Worm (Caenorhabditis elegans) whole organism, mixed stage, embryonic: ENCODE measurements around the gene srg-6.

Experiments
- bed-3 ChIP-seq: fragments of 200-800 bp; sonication (Bioruptor generic); optimal IDR thresholded peaks from 3 replicates; lab custom pipeline; 2018; ENCODE audit warnings: mild to moderate bottlenecking, missing genetic modification characterization, moderate library complexity, missing compliant biosample characterization
- ces-1 ChIP-seq: fragments of 150-350 bp; optimal IDR thresholded peaks from 2 replicates; lab custom pipeline; 2014; ENCODE audit warnings: missing biosample characterization, missing genetic modification reagents, missing genetic modification characterization
- lsy-2 ChIP-seq: fragments of 150-350 bp; optimal IDR thresholded peaks from 2 replicates; lab custom pipeline; 2014; ENCODE audit warnings: missing biosample characterization, missing genetic modification characterization
- nhr-12 ChIP-seq: fragments of 150-350 bp; optimal IDR thresholded peaks from 2 replicates; lab custom pipeline; 2014; ENCODE audit warnings: missing biosample characterization, missing genetic modification characterization
- nhr-237 ChIP-seq: fragments of 150-350 bp; optimal IDR thresholded peaks from 2 replicates; lab custom pipeline; 2014; ENCODE audit warnings: missing biosample characterization, missing genetic modification characterization
- nhr-76 ChIP-seq: sonication (generic microtip); optimal IDR thresholded peaks from 2 replicates; lab custom pipeline; 2017; ENCODE audit warnings: missing biosample characterization, missing genetic modification characterization
- pha-4 ChIP-seq: fragments of 150-350 bp; optimal IDR thresholded peaks from 2 replicates; lab custom pipeline; 2018; ENCODE audit warnings: missing biosample characterization, missing genetic modification reagents, missing genetic modification characterization
- snpc-4 ChIP-seq: fragments of 150-350 bp; optimal IDR thresholded peaks from 2 replicates; lab custom pipeline; 2014; ENCODE audit warnings: missing biosample characterization, missing genetic modification characterization
- sptf-1 ChIP-seq: sonication (generic microtip); optimal IDR thresholded peaks from 2 replicates; lab custom pipeline; 2017; ENCODE audit warnings: mild to moderate bottlenecking, missing genetic modification characterization, moderate library complexity, missing compliant biosample characterization
- unc-120 ChIP-seq: sonication (generic microtip); optimal IDR thresholded peaks from 2 replicates; lab custom pipeline; 2017; ENCODE audit warnings: missing genetic modification characterization, missing compliant biosample characterization; ENCODE audit not compliant: poor library complexity, severe bottlenecking
- unc-62 ChIP-seq: fragments of 150-350 bp; optimal IDR thresholded peaks from 2 replicates; lab custom pipeline; 2014; ENCODE audit warnings: missing biosample characterization, missing genetic modification reagents, missing genetic modification characterization

DNA sequence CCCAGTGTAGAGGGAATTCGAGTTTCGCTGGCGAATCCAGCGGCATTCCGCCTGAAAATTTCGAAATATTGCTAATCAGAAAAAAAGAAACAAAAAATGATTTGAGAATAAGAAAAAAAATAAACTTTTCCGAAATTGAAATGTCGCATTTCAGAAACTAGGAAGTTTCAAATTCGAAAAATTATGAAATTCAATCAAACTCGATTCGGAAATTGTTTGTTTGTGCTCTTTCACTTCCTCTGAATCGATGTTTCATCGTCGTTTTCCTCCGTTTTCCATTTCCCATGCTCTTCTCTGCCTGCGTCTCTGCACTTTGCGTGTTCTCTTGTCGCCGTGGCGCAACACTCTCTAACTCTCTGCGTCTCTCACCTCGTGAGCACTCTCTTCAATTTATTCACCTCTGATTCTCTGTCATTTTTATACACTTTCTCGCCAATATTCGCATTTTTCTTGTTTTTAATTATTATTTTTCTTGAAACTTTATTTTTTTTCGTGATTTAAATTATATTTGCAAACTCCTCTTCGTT lies 12.6 kb upstream of the srg-6 start, which contains the start of gene C18F10.7:
- no peak for TF ChIP-seq lsy-2 (tag; lab: Kevin White, UChicago)
- peak; percentile 48 for TF ChIP-seq pha-4 (tag; lab: Kevin White, UChicago)
- TF ChIP-seq nhr-76, result no peak
- no peak for TF ChIP-seq nhr-237 (tag; lab: Kevin White, UChicago)
- TF ChIP-seq bed-3 (GFP tag; lab: Kevin White, UChicago), result no peak
- TF ChIP-seq unc-62 (GFP tag; lab: Kevin White, UChicago), result no peak
- TF ChIP-seq unc-120 (tag; lab: Kevin White, UChicago), result no peak
- no peak for TF ChIP-seq sptf-1 (tag; lab: Kevin White, UChicago)
- TF ChIP-seq snpc-4 (tag; lab: Kevin White, UChicago), result no peak
- TF ChIP-seq ces-1 (GFP tag; lab: Kevin White, UChicago), result peak; percentile 51
- no peak for TF ChIP-seq nhr-12 (tag; lab: Kevin White, UChicago)
